Fruit fly (Drosophila melanogaster) whole organism, embryonic: Measurements from ENCODE around the gene Prp5.

Experiments
- Abd-B ChIP-seq: fragments of 200-800 bp; sonication (Bioruptor generic); optimal IDR thresholded peaks from 2 replicates; lab custom pipeline; 2018; ENCODE audit warnings: missing biosample characterization, mild to moderate bottlenecking, missing genetic modification characterization, moderate library complexity
- Ada2b ChIP-seq: fragments of 200-800 bp; sonication (Bioruptor generic); IDR thresholded peaks from 2 replicates; pipeline ENCODE4 v1.3.6; 2022; ENCODE audit warnings: missing biosample characterization, missing genetic modification characterization
- CG12744 ChIP-seq: fragments of 200-800 bp; sonication (Bioruptor generic); optimal IDR thresholded peaks from 2 replicates; lab custom pipeline; 2016; ENCODE audit warnings: missing biosample characterization, missing genetic modification characterization
- CG12942 ChIP-seq: fragments of 200-800 bp; sonication (Bioruptor generic); optimal IDR thresholded peaks from 3 replicates; lab custom pipeline; 2016; ENCODE audit warnings: missing biosample characterization, missing genetic modification characterization
- CG13123 ChIP-seq: fragments of 200-800 bp; sonication (Bioruptor generic); optimal IDR thresholded peaks from 2 replicates; lab custom pipeline; 2016; ENCODE audit warnings: missing biosample characterization, missing genetic modification characterization
- CG15073 ChIP-seq: fragments of 200-800 bp; sonication (Bioruptor generic); optimal IDR thresholded peaks from 2 replicates; lab custom pipeline; 2016; ENCODE audit warnings: missing biosample characterization, missing genetic modification characterization
- CG16815 ChIP-seq: fragments of 200-800 bp; sonication (Bioruptor generic); optimal IDR thresholded peaks from 3 replicates; lab custom pipeline; 2017; ENCODE audit warnings: missing biosample characterization, mild to moderate bottlenecking, missing genetic modification characterization
- CG17612 ChIP-seq: fragments of 200-800 bp; sonication (Bioruptor generic); IDR thresholded peaks from 2 replicates; pipeline ENCODE4 v1.3.6; 2022; ENCODE audit warnings: missing biosample characterization, missing genetic modification characterization
- CG30431 ChIP-seq: fragments of 200-800 bp; sonication (Bioruptor generic); optimal IDR thresholded peaks from 2 replicates; lab custom pipeline; 2017; ENCODE audit warnings: missing biosample characterization, missing genetic modification characterization
- CG32532 ChIP-seq: fragments of 200-800 bp; sonication (Bioruptor generic); IDR thresholded peaks from 2 replicates; pipeline ENCODE4 v1.3.6; 2022; ENCODE audit warnings: missing biosample characterization, missing genetic modification characterization
- CG3407 ChIP-seq: fragments of 200-800 bp; sonication (Bioruptor generic); optimal IDR thresholded peaks from 2 replicates; lab custom pipeline; 2018; ENCODE audit warnings: missing biosample characterization, mild to moderate bottlenecking, missing genetic modification characterization
- CG3838 ChIP-seq: fragments of 200-800 bp; sonication (Bioruptor generic); optimal IDR thresholded peaks from 3 replicates; lab custom pipeline; 2016; ENCODE audit warnings: missing biosample characterization, missing genetic modification characterization
- CG4360 ChIP-seq: fragments of 200-800 bp; sonication (Bioruptor generic); IDR thresholded peaks from 2 replicates; pipeline ENCODE4 v1.3.6; 2022; ENCODE audit warnings: missing biosample characterization, missing genetic modification characterization
- CG43689 ChIP-seq: fragments of 200-800 bp; sonication (Bioruptor generic); IDR thresholded peaks from 2 replicates; pipeline ENCODE4 v1.3.6; 2022; ENCODE audit warnings: missing biosample characterization, missing genetic modification characterization
- CG4854 ChIP-seq: fragments of 200-800 bp; sonication (Bioruptor generic); optimal IDR thresholded peaks from 2 replicates; lab custom pipeline; 2016; ENCODE audit warnings: missing biosample characterization, missing genetic modification characterization, inconsistent platforms
- CG6175 ChIP-seq: fragments of 200-800 bp; sonication (Bioruptor generic); IDR thresholded peaks from 3 replicates; pipeline ENCODE4 v1.3.6; 2022; ENCODE audit warnings: missing biosample characterization, missing genetic modification characterization
- CG6854 ChIP-seq: fragments of 200-800 bp; sonication (Bioruptor generic); optimal IDR thresholded peaks from 3 replicates; lab custom pipeline; 2017; ENCODE audit warnings: missing biosample characterization, mild to moderate bottlenecking, missing genetic modification characterization
- CG7357 ChIP-seq: fragments of 200-800 bp; sonication (Bioruptor generic); IDR thresholded peaks from 3 replicates; pipeline ENCODE4 v1.3.6; 2022; ENCODE audit warnings: missing biosample characterization, missing genetic modification characterization
- CG7786 ChIP-seq: fragments of 200-800 bp; sonication (Bioruptor generic); optimal IDR thresholded peaks from 2 replicates; lab custom pipeline; 2016; ENCODE audit warnings: missing biosample characterization, missing genetic modification characterization
- CoRest ChIP-seq: fragments of 200-800 bp; sonication (Bioruptor generic); optimal IDR thresholded peaks from 3 replicates; lab custom pipeline; 2018; ENCODE audit warnings: missing biosample characterization, mild to moderate bottlenecking, missing genetic modification characterization, moderate library complexity
- Gsc ChIP-seq: fragments of 200-800 bp; sonication (Bioruptor generic); IDR thresholded peaks from 2 replicates; pipeline ENCODE4 v1.3.6; 2022; ENCODE audit warnings: missing biosample characterization, missing genetic modification characterization
- H15 ChIP-seq: fragments of 200-800 bp; sonication (Bioruptor generic); IDR thresholded peaks from 3 replicates; pipeline ENCODE4 v1.3.6; 2022; ENCODE audit warnings: missing biosample characterization, missing genetic modification characterization
- HLH3B ChIP-seq: fragments of 200-800 bp; sonication (Bioruptor generic); IDR thresholded peaks from 2 replicates; pipeline ENCODE4 v1.3.6; 2022; ENCODE audit warnings: missing biosample characterization, missing genetic modification characterization
- Hr3 ChIP-seq: fragments of 200-800 bp; sonication (Bioruptor generic); optimal IDR thresholded peaks from 3 replicates; lab custom pipeline; 2016; ENCODE audit warnings: missing biosample characterization, missing genetic modification characterization
- Hr78 ChIP-seq, 2 experiments: fragments of 200-800 bp in 1 of 2; fragments of >200 bp in 1 of 2; sonication (Bioruptor generic) in 1 of 2; optimal IDR thresholded peaks; 2 replicates each; lab custom pipeline; 2017 to 2019; ENCODE audit warnings: missing biosample characterization in 2 of 2, missing genetic modification characterization in 2 of 2, mild to moderate bottlenecking in 1 of 2, moderate library complexity in 1 of 2
- Jarid2 ChIP-seq: fragments of 200-800 bp; sonication (Bioruptor generic); optimal IDR thresholded peaks from 3 replicates; lab custom pipeline; 2017; ENCODE audit warnings: mild to moderate bottlenecking, missing biosample characterization, missing genetic modification reagents, missing genetic modification characterization
- Nf-YB ChIP-seq: fragments of 200-800 bp; sonication (Bioruptor generic); optimal IDR thresholded peaks from 3 replicates; lab custom pipeline; 2019; ENCODE audit warnings: missing biosample characterization, mild to moderate bottlenecking, missing genetic modification characterization, moderate library complexity
- Scr ChIP-seq: fragments of 200-800 bp; sonication (Bioruptor generic); IDR thresholded peaks from 2 replicates; pipeline ENCODE4 v1.3.6; 2022; ENCODE audit warnings: missing biosample characterization, missing genetic modification characterization; ENCODE audit not compliant: partially characterized antibody
- Sin3A ChIP-seq: fragments of >200 bp; optimal IDR thresholded peaks from 2 replicates; lab custom pipeline; 2018
- Sry-δ ChIP-seq: fragments of 200-800 bp; sonication (Bioruptor generic); optimal IDR thresholded peaks from 2 replicates; lab custom pipeline; 2016; ENCODE audit warnings: missing biosample characterization, missing genetic modification characterization
- ash1 ChIP-seq: fragments of 200-800 bp; sonication (Bioruptor generic); optimal IDR thresholded peaks from 2 replicates; lab custom pipeline; 2018; ENCODE audit warnings: missing biosample characterization, mild to moderate bottlenecking, missing genetic modification characterization
- cg ChIP-seq: fragments of 200-800 bp; sonication (Bioruptor generic); optimal IDR thresholded peaks from 3 replicates; lab custom pipeline; 2019; ENCODE audit warnings: missing biosample characterization, mild to moderate bottlenecking, missing genetic modification characterization, moderate library complexity
- chinmo ChIP-seq: fragments of 200-800 bp; sonication (Bioruptor generic); IDR thresholded peaks from 4 replicates; pipeline ENCODE4 v1.3.6; 2022; ENCODE audit warnings: missing biosample characterization, missing genetic modification characterization; ENCODE audit not compliant: partially characterized antibody
- dpn ChIP-seq, 2 experiments: fragments of 200-800 bp; sonication (Bioruptor generic); optimal IDR thresholded peaks; 3 replicates each; lab custom pipeline; 2016; ENCODE audit warnings: missing biosample characterization in 2 of 2, missing genetic modification characterization in 2 of 2
- en ChIP-seq: fragments of 200-800 bp; sonication (Bioruptor generic); optimal IDR thresholded peaks from 2 replicates; lab custom pipeline; 2016; ENCODE audit warnings: missing biosample characterization, missing genetic modification characterization
- gsb ChIP-seq: fragments of 200-800 bp; sonication (Bioruptor generic); IDR thresholded peaks from 2 replicates; pipeline ENCODE4 v1.3.6; 2022; ENCODE audit warnings: missing biosample characterization, missing genetic modification characterization
- gt ChIP-seq: fragments of 200-800 bp; sonication (Bioruptor generic); IDR thresholded peaks from 2 replicates; pipeline ENCODE4 v1.3.6; 2022; ENCODE audit warnings: missing biosample characterization, missing genetic modification characterization
- inv ChIP-seq: fragments of 200-800 bp; sonication (Bioruptor generic); IDR thresholded peaks from 2 replicates; pipeline ENCODE4 v1.3.6; 2022; ENCODE audit warnings: missing biosample characterization, missing genetic modification characterization; ENCODE audit not compliant: partially characterized antibody
- mam ChIP-seq: fragments of 200-800 bp; sonication (Bioruptor generic); optimal IDR thresholded peaks from 3 replicates; lab custom pipeline; 2016; ENCODE audit warnings: missing biosample characterization, missing genetic modification characterization
- odd ChIP-seq: fragments of 200-800 bp; sonication (Bioruptor generic); optimal IDR thresholded peaks from 2 replicates; lab custom pipeline; 2017; ENCODE audit warnings: missing biosample characterization, mild to moderate bottlenecking, missing genetic modification characterization
- onecut ChIP-seq: fragments of 200-800 bp; sonication (Bioruptor generic); IDR thresholded peaks from 2 replicates; pipeline ENCODE4 v1.3.6; 2022; ENCODE audit warnings: missing biosample characterization, missing genetic modification characterization
- phol ChIP-seq: fragments of 200-800 bp; sonication (Bioruptor generic); optimal IDR thresholded peaks from 3 replicates; lab custom pipeline; 2018; ENCODE audit warnings: missing biosample characterization, mild to moderate bottlenecking, missing genetic modification characterization, moderate library complexity
- ranshi ChIP-seq: fragments of 200-800 bp; sonication (Bioruptor generic); IDR thresholded peaks from 2 replicates; pipeline ENCODE4 v1.3.6; 2022; ENCODE audit warnings: missing biosample characterization, missing genetic modification characterization
- scrt ChIP-seq: fragments of 200-800 bp; sonication (Bioruptor generic); optimal IDR thresholded peaks from 2 replicates; lab custom pipeline; 2018; ENCODE audit warnings: missing biosample characterization, mild to moderate bottlenecking, missing genetic modification characterization, moderate library complexity
- sens-2 ChIP-seq: fragments of 200-800 bp; sonication (Bioruptor generic); IDR thresholded peaks from 2 replicates; pipeline ENCODE4 v1.3.6; 2022; ENCODE audit warnings: missing biosample characterization, missing genetic modification characterization
- sima ChIP-seq: fragments of 200-800 bp; sonication (Bioruptor generic); optimal IDR thresholded peaks from 2 replicates; lab custom pipeline; 2016; ENCODE audit warnings: missing biosample characterization, missing genetic modification characterization
- tgo ChIP-seq: fragments of 200-800 bp; sonication (Bioruptor generic); IDR thresholded peaks from 3 replicates; pipeline ENCODE4 v1.3.6; 2022; ENCODE audit warnings: missing biosample characterization, missing genetic modification characterization
- toy ChIP-seq: fragments of 200-800 bp; sonication (Bioruptor generic); IDR thresholded peaks from 2 replicates; pipeline ENCODE4 v1.3.6; 2022; ENCODE audit warnings: missing biosample characterization, missing genetic modification characterization
- trh ChIP-seq: fragments of 200-800 bp; sonication (Bioruptor generic); optimal IDR thresholded peaks from 2 replicates; lab custom pipeline; 2016; ENCODE audit warnings: missing biosample characterization, missing genetic modification characterization
- vfl ChIP-seq: fragments of 200-800 bp; sonication (Bioruptor generic); optimal IDR thresholded peaks from 2 replicates; lab custom pipeline; 2016; ENCODE audit warnings: missing biosample characterization, missing genetic modification characterization
- vnd ChIP-seq: fragments of 200-800 bp; sonication (Bioruptor generic); IDR thresholded peaks from 3 replicates; pipeline ENCODE4 v1.3.6; 2022; ENCODE audit warnings: missing biosample characterization, missing genetic modification characterization; ENCODE audit not compliant: partially characterized antibody

Prp5 gene

dm6 chrX:15323302-15323880 lies 21.6 kb upstream of the Prp5 start:
- TF ChIP-seq gt: peak; percentile 51; the same call in 1 of the 2 replicates
- peak; percentile 94 for TF ChIP-seq Hr3 (GFP tag; lab: Kevin White, UChicago)
- peak; percentile 86 for TF ChIP-seq HLH3B (GFP tag; lab: Robert Waterston, UW)
- peak; percentile 88 for TF ChIP-seq ranshi
- peak; percentile 95 for TF ChIP-seq CG15073 (GFP tag; lab: Kevin White, UChicago)
- peak; percentile 72 for TF ChIP-seq CG16815 (GFP tag; lab: Kevin White, UChicago)
- TF ChIP-seq vnd (GFP tag; lab: Robert Waterston, UW): no peak
- TF ChIP-seq CG12942 (GFP tag; lab: Kevin White, UChicago): peak; percentile 79
- peak; percentile 64 for TF ChIP-seq scrt (GFP tag; lab: Kevin White, UChicago)
- TF ChIP-seq phol (tag; lab: Kevin White, UChicago): peak; percentile 53
- no peak for TF ChIP-seq trh (GFP tag; lab: Kevin White, UChicago)
- peak; percentile 96 for TF ChIP-seq CG32532 (GFP tag; lab: Robert Waterston, UW)
- TF ChIP-seq H15 (GFP tag; lab: Robert Waterston, UW): peak; percentile 85
- TF ChIP-seq chinmo: peak; percentile 99
- peak; percentile 62 for TF ChIP-seq CG30431 (GFP tag; lab: Kevin White, UChicago)
- TF ChIP-seq en (GFP tag; lab: Kevin White, UChicago): peak; percentile 59
- peak; percentile 72 for TF ChIP-seq CG4854 (GFP tag; lab: Kevin White, UChicago)
- TF ChIP-seq Hr78 (GFP tag; optimal IDR thresholded peaks at IDR 0.05; lab: Kevin White, UChicago): peak in 1 of 2 experiments; percentile 48
- TF ChIP-seq Ada2b (GFP tag; lab: Robert Waterston, UW): peak; percentile 90
- no peak for TF ChIP-seq vfl (GFP tag; lab: Kevin White, UChicago)
- no peak for TF ChIP-seq toy (GFP tag; lab: Robert Waterston, UW)
- no peak for TF ChIP-seq Jarid2 (GFP tag; lab: Kevin White, UChicago)
- TF ChIP-seq CG7786 (GFP tag; lab: Kevin White, UChicago): peak; percentile 87
- peak; percentile 59 for TF ChIP-seq CG4360 (GFP tag; lab: Robert Waterston, UW)
- TF ChIP-seq inv: peak; percentile 44; the same call in 1 of the 2 replicates
- peak; percentile 25 for TF ChIP-seq CG13123
- peak; percentile 26 for TF ChIP-seq sima (GFP tag; lab: Kevin White, UChicago)
- no peak; the same call in 1 of the 2 replicates for TF ChIP-seq Gsc
- TF ChIP-seq cg (GFP tag; lab: Kevin White, UChicago): peak; percentile 19
- TF ChIP-seq CoRest (tag; lab: Kevin White, UChicago): peak; percentile 70
- peak; percentile 75; the same call in 1 of the 2 replicates for TF ChIP-seq sens-2 (GFP tag; lab: Robert Waterston, UW)
- TF ChIP-seq onecut: peak; percentile 87
- TF ChIP-seq CG6175 (GFP tag; lab: Robert Waterston, UW): peak; percentile 87
- peak; percentile 53 for TF ChIP-seq CG3407 (GFP tag; lab: Kevin White, UChicago)
- peak; percentile 76 for TF ChIP-seq ash1 (GFP tag; lab: Kevin White, UChicago)
- peak; percentile 85 to 92 for TF ChIP-seq dpn (GFP tag; optimal IDR thresholded peaks at IDR 0.05; lab: Kevin White, UChicago)
- TF ChIP-seq CG7357 (GFP tag; lab: Robert Waterston, UW): peak; percentile 66
- TF ChIP-seq Sin3A (lab: Kevin White, UChicago): no peak
- peak; percentile 58 for TF ChIP-seq CG6854 (GFP tag; lab: Kevin White, UChicago)
- peak; percentile 84 for TF ChIP-seq CG43689 (GFP tag; lab: Robert Waterston, UW)
- peak; percentile 84 for TF ChIP-seq gsb
- peak; percentile 47 for TF ChIP-seq odd (GFP tag; lab: Kevin White, UChicago)
- peak; percentile 52 for TF ChIP-seq CG12744 (GFP tag; lab: Kevin White, UChicago)
- TF ChIP-seq mam: peak; percentile 92
- peak; percentile 67 for TF ChIP-seq CG17612 (GFP tag; lab: Robert Waterston, UW)
- peak; percentile 56 for TF ChIP-seq Sry-δ
- TF ChIP-seq Abd-B (GFP tag; lab: Kevin White, UChicago): peak; percentile 27
- TF ChIP-seq CG3838: peak; percentile 46
- peak; percentile 85 for TF ChIP-seq tgo
- peak; percentile 39 for TF ChIP-seq Nf-YB
- 0 out of 2 replicates have a peak, but pooled peaks have one; percentile 30 for TF ChIP-seq Scr (GFP tag; lab: Robert Waterston, UW)
